Worm (Caenorhabditis elegans) whole organism, L2 larva: ENCODE data around the gene rga-1.

ENCODE experiments used
- C34F6.9 ChIP-seq: fragments of 150-350 bp; optimal IDR thresholded peaks from 2 replicates; lab custom pipeline; 2014; ENCODE audit warnings: missing biosample characterization, missing genetic modification characterization
- F13H6.1 ChIP-seq: sonication (generic microtip); optimal IDR thresholded peaks from 2 replicates; lab custom pipeline; 2016; ENCODE audit warnings: missing genetic modification characterization, missing compliant biosample characterization
- R02D3.7 ChIP-seq: fragments of 150-350 bp; optimal IDR thresholded peaks from 2 replicates; lab custom pipeline; 2014; ENCODE audit warnings: missing biosample characterization, missing genetic modification characterization
- Y55F3AM.14 ChIP-seq: fragments of 200-800 bp; sonication (Bioruptor generic); optimal IDR thresholded peaks from 2 replicates; lab custom pipeline; 2018; ENCODE audit warnings: mild to moderate bottlenecking, missing genetic modification characterization, missing compliant biosample characterization
- alr-1 ChIP-seq: fragments of 150-350 bp; optimal IDR thresholded peaks from 2 replicates; lab custom pipeline; 2014; ENCODE audit warnings: missing biosample characterization, missing genetic modification characterization
- aly-2 ChIP-seq: fragments of 150-350 bp; optimal IDR thresholded peaks from 2 replicates; lab custom pipeline; 2014; ENCODE audit warnings: missing biosample characterization, missing genetic modification characterization
- blmp-1 ChIP-seq: sonication (generic microtip); optimal IDR thresholded peaks from 2 replicates; lab custom pipeline; 2017; ENCODE audit warnings: missing genetic modification characterization, mild to moderate bottlenecking, missing compliant biosample characterization, antibody characterized with exemption, moderate library complexity; ENCODE audit not compliant: insufficient read depth
- ceh-16 ChIP-seq: fragments of 150-350 bp; optimal IDR thresholded peaks from 2 replicates; lab custom pipeline; 2014; ENCODE audit warnings: missing biosample characterization, missing genetic modification characterization
- ceh-82 ChIP-seq: fragments of 150-350 bp; optimal IDR thresholded peaks from 2 replicates; lab custom pipeline; 2014; ENCODE audit warnings: missing biosample characterization, missing genetic modification characterization
- crh-2 ChIP-seq: sonication (generic microtip); optimal IDR thresholded peaks from 2 replicates; lab custom pipeline; 2017; ENCODE audit warnings: missing biosample characterization, missing genetic modification characterization
- dmd-4 ChIP-seq: sonication (generic microtip); optimal IDR thresholded peaks from 2 replicates; lab custom pipeline; 2017; ENCODE audit warnings: missing biosample characterization, missing genetic modification characterization
- egl-27 ChIP-seq: sonication (generic microtip); optimal IDR thresholded peaks from 3 replicates; lab custom pipeline; 2017; ENCODE audit warnings: missing biosample characterization, missing genetic modification reagents, missing genetic modification characterization
- elt-3 ChIP-seq: sonication (generic microtip); optimal IDR thresholded peaks from 2 replicates; lab custom pipeline; 2017; ENCODE audit warnings: missing biosample characterization, missing genetic modification characterization
- gmeb-1 ChIP-seq: fragments of 150-350 bp; optimal IDR thresholded peaks from 2 replicates; lab custom pipeline; 2014; ENCODE audit warnings: missing biosample characterization, missing genetic modification characterization
- lin-11 ChIP-seq: fragments of 150-350 bp; sonication (generic microtip); optimal IDR thresholded peaks from 2 replicates; lab custom pipeline; 2014; ENCODE audit warnings: missing biosample characterization, missing genetic modification characterization, inconsistent platforms, mixed read lengths
- lin-39 ChIP-seq: fragments of 150-350 bp; optimal IDR thresholded peaks from 2 replicates; lab custom pipeline; 2014; ENCODE audit warnings: missing biosample characterization, missing genetic modification reagents, missing genetic modification characterization
- lsy-2 ChIP-seq, 2 experiments: fragments of 150-350 bp in 1 of 2; sonication (generic microtip) in 1 of 2; optimal IDR thresholded peaks; 2 replicates each; lab custom pipeline; 2014 to 2017; ENCODE audit warnings: missing biosample characterization in 2 of 2, missing genetic modification characterization in 2 of 2
- mdl-1 ChIP-seq, 2 experiments: fragments of 150-350 bp in 1 of 2; sonication (generic microtip) in 1 of 2; optimal IDR thresholded peaks; 2 replicates each; lab custom pipeline; 2017; ENCODE audit warnings: missing biosample characterization in 2 of 2, missing genetic modification characterization in 2 of 2
- nhr-12 ChIP-seq: fragments of 150-350 bp; optimal IDR thresholded peaks from 2 replicates; lab custom pipeline; 2014; ENCODE audit warnings: missing biosample characterization, missing genetic modification characterization
- nhr-129 ChIP-seq: fragments of 150-350 bp; optimal IDR thresholded peaks from 2 replicates; lab custom pipeline; 2014; ENCODE audit warnings: missing biosample characterization, missing genetic modification characterization
- nhr-21 ChIP-seq: fragments of 150-350 bp; optimal IDR thresholded peaks from 2 replicates; lab custom pipeline; 2014; ENCODE audit warnings: missing biosample characterization, missing genetic modification characterization
- nhr-6 ChIP-seq: fragments of 150-350 bp; optimal IDR thresholded peaks from 2 replicates; lab custom pipeline; 2014; ENCODE audit warnings: missing biosample characterization, missing genetic modification characterization
- nhr-77 ChIP-seq: fragments of 150-350 bp; optimal IDR thresholded peaks from 2 replicates; lab custom pipeline; 2014; ENCODE audit warnings: missing biosample characterization, missing genetic modification characterization
- peb-1 ChIP-seq: fragments of 150-350 bp; optimal IDR thresholded peaks from 2 replicates; lab custom pipeline; 2014; ENCODE audit warnings: missing biosample characterization, missing genetic modification characterization
- sem-4 ChIP-seq: fragments of 150-350 bp; optimal IDR thresholded peaks from 2 replicates; lab custom pipeline; 2014; ENCODE audit warnings: missing biosample characterization, missing genetic modification reagents, missing genetic modification characterization
- skn-1 ChIP-seq: sonication (generic microtip); optimal IDR thresholded peaks from 2 replicates; lab custom pipeline; 2017; ENCODE audit warnings: missing biosample characterization, missing genetic modification characterization
- zag-1 ChIP-seq: fragments of 150-350 bp; optimal IDR thresholded peaks from 2 replicates; lab custom pipeline; 2014; ENCODE audit warnings: missing biosample characterization, missing genetic modification characterization

rga-1 gene

ce11 chrII:11510373-11510772, 45.7 kb downstream of the rga-1 start, which contains the start of gene npr-41:
TSS of gene npr-41 (plus strand) at chrII:11510673.
- TF ChIP-seq R02D3.7 (tag; lab: Kevin White, UChicago) = no peak
- TF ChIP-seq egl-27 = no peak
- no peak for TF ChIP-seq crh-2 (tag; lab: Kevin White, UChicago)
- no peak for TF ChIP-seq ceh-16 (tag; lab: Kevin White, UChicago)
- TF ChIP-seq peb-1 (tag; lab: Kevin White, UChicago) = no peak
- no peak for TF ChIP-seq Y55F3AM.14 (GFP tag; lab: Kevin White, UChicago)
- TF ChIP-seq zag-1 = no peak
- TF ChIP-seq blmp-1 (tag; lab: Kevin White, UChicago) = no peak
- TF ChIP-seq lin-39 (tag; lab: Kevin White, UChicago) = no peak

- no peak for TF ChIP-seq gmeb-1 (tag; lab: Kevin White, UChicago)
- TF ChIP-seq lsy-2 (tag; optimal IDR thresholded peaks at IDR 0.05; lab: Kevin White, UChicago) = no peak
- TF ChIP-seq mdl-1 (tag; optimal IDR thresholded peaks at IDR 0.05; lab: Kevin White, UChicago) = no peak
- TF ChIP-seq, all 48 proteins: peak for 0
Measured at ce11 chrII:11512921-11513320, 48.2 kb downstream of the rga-1 start.

ce11 chrII:11514775-11515174, 50.1 kb downstream of the rga-1 start, which contains the start of gene srh-44:
TSS of gene srh-44 (plus strand) at chrII:11515075.
- no peak for TF ChIP-seq peb-1 (tag; lab: Kevin White, UChicago)
- TF ChIP-seq nhr-77 (tag; lab: Kevin White, UChicago) = no peak
- TF ChIP-seq elt-3 (tag; lab: Kevin White, UChicago) = no peak
- no peak for TF ChIP-seq blmp-1 (tag; lab: Kevin White, UChicago)
- no peak for TF ChIP-seq sem-4
- no peak for TF ChIP-seq ceh-82 (tag; lab: Kevin White, UChicago)
- no peak for TF ChIP-seq lin-11 (tag; lab: Kevin White, UChicago)
- TF ChIP-seq nhr-21 (tag; lab: Kevin White, UChicago) = no peak

- TF ChIP-seq C34F6.9 (tag; lab: Kevin White, UChicago) (no peak), aly-2 (tag; lab: Kevin White, UChicago) (no peak), nhr-21 (tag; lab: Kevin White, UChicago) (no peak), F13H6.1 (tag; lab: Kevin White, UChicago) (no peak), skn-1 (tag; lab: Kevin White, UChicago) (no peak), dmd-4 (tag; lab: Kevin White, UChicago) (no peak), alr-1 (tag; lab: Kevin White, UChicago) (no peak), zag-1 (no peak), egl-27 (no peak), nhr-12 (tag; lab: Kevin White, UChicago) (no peak), lsy-2 (tag; optimal IDR thresholded peaks at IDR 0.05; lab: Kevin White, UChicago) (no peak), nhr-129 (no peak), nhr-6 (tag; lab: Kevin White, UChicago) (no peak)
Measured at ce11 chrII:11518184-11518583, 53.5 kb downstream of the rga-1 start, which contains the start of gene B0334.10. TSS of gene B0334.10 (plus strand) at chrII:11518484.
